Worm (Caenorhabditis elegans): ENCODE measurements around the gene mrps-5.
A peak's percentile ranks its signal among the peaks of the same experiment; 100 is the strongest.

mrps-5 gene

ce11 chrV:12528919-12529318 is 34.4 kb upstream of the mrps-5 start:
- TF ChIP-seq ceh-27 (GFP tag; optimal IDR thresholded peaks at IDR 0.05) (peak; percentile 19), efl-1 (GFP tag; optimal IDR thresholded peaks at IDR 0.05) (no peak), lin-26 (GFP tag; IDR thresholded peaks at IDR 0.05) (no peak), Y79H2A.3 (GFP tag; conservative IDR thresholded peaks at IDR 0.05) (no peak), pha-4 (tag; optimal IDR thresholded peaks at IDR 0.05) (no peak), nhr-80 (tag; optimal IDR thresholded peaks at IDR 0.05) (peak; percentile 55), mes-4 (tag; optimal IDR thresholded peaks at IDR 0.05) (no peak), B0019.2 (GFP tag; conservative IDR thresholded peaks at IDR 0.05) (no peak), hmg-1.2 (GFP tag; IDR thresholded peaks at IDR 0.05) (peak; percentile 82), egl-44 (GFP tag; IDR thresholded peaks at IDR 0.05) (no peak), somi-1 (GFP tag; optimal IDR thresholded peaks at IDR 0.05) (no peak), akir-1 (GFP tag; optimal IDR thresholded peaks at IDR 0.05) (no peak)

- TF ChIP-seq T26A5.8 (tag; optimal IDR thresholded peaks at IDR 0.05) (no peak), snpc-4 (GFP tag; optimal IDR thresholded peaks at IDR 0.05) (no peak), snpc-4 (tag; optimal IDR thresholded peaks at IDR 0.05) (no peak), ceh-58 (GFP tag; IDR thresholded peaks at IDR 0.05) (no peak), bed-2 (GFP tag; IDR thresholded peaks at IDR 0.05) (no peak)
Observed at ce11 chrV:12530129-12530528, 33.2 kb upstream of the mrps-5 start.

ce11 chrV:12531084-12531483 is 32.2 kb upstream of the mrps-5 start:
- no peak for TF ChIP-seq madf-8 (GFP tag; conservative IDR thresholded peaks at IDR 0.05)
- TF ChIP-seq let-526 (GFP tag; IDR thresholded peaks at IDR 0.05), result no peak
- TF ChIP-seq snpc-1.3 (tag; optimal IDR thresholded peaks at IDR 0.05; ENCODE audit: insufficient read depth), result no peak
- no peak for TF ChIP-seq attf-5 (GFP tag; optimal IDR thresholded peaks at IDR 0.05)

ce11 chrV:12532369-12532768 is 30.9 kb upstream of the mrps-5 start:
- TF ChIP-seq ets-4 (GFP tag; optimal IDR thresholded peaks at IDR 0.05) (no peak), nhr-80 (tag; optimal IDR thresholded peaks at IDR 0.05) (peak; percentile 65), egl-44 (GFP tag; IDR thresholded peaks at IDR 0.05) (no peak)

ce11 chrV:12533635-12534150 is 29.6 kb upstream of the mrps-5 start:
- TF ChIP-seq F55B11.4 (tag; optimal IDR thresholded peaks at IDR 0.05; ENCODE audit: borderline replicate concordance, insufficient read depth) (no peak), B0019.2 (GFP tag; conservative IDR thresholded peaks at IDR 0.05) (no peak), unc-62 (GFP tag; optimal IDR thresholded peaks at IDR 0.05) (no peak), egl-44 (GFP tag; IDR thresholded peaks at IDR 0.05) (no peak), ztf-28 (GFP tag; IDR thresholded peaks at IDR 0.05) (no peak), nhr-80 (tag; optimal IDR thresholded peaks at IDR 0.05) (peak; percentile 7), nfya-2 (GFP tag; IDR thresholded peaks at IDR 0.05) (no peak), ZK185.1 (tag; optimal IDR thresholded peaks at IDR 0.05; ENCODE audit: poor library complexity, severe bottlenecking) (no peak)

ce11 chrV:12534941-12535340 is 28.3 kb upstream of the mrps-5 start:
- TF ChIP-seq ceh-27 (GFP tag; optimal IDR thresholded peaks at IDR 0.05), result no peak
- TF ChIP-seq T26A5.8 (tag; optimal IDR thresholded peaks at IDR 0.05), result no peak
- no peak for TF ChIP-seq rpc-1 (optimal IDR thresholded peaks at IDR 0.05)
- no peak for TF ChIP-seq rpc-1 (tag; optimal IDR thresholded peaks at IDR 0.05)
- TF ChIP-seq ekl-4 (GFP tag; IDR thresholded peaks at IDR 0.05), result no peak
- TF ChIP-seq hsf-1 (GFP tag; IDR thresholded peaks at IDR 0.05), result no peak
- no peak for TF ChIP-seq lag-1 (GFP tag; IDR thresholded peaks at IDR 0.05)
- TF ChIP-seq pbrm-1 (GFP tag; IDR thresholded peaks at IDR 0.05), result no peak
- TF ChIP-seq pha-4 (tag; optimal IDR thresholded peaks at IDR 0.05), result no peak
